Worm (Caenorhabditis elegans) whole organism, young adult: ENCODE results near the gene ceeh-2.

Source experiments
- C06A6.2 ChIP-seq: fragments of 200-800 bp; sonication (Bioruptor generic); conservative IDR thresholded peaks from 2 replicates; pipeline ENCODE4 v1.3.6; 2022; ENCODE audit warnings: missing genetic modification characterization, missing compliant biosample characterization
- D2030.7 ChIP-seq: fragments of 200-800 bp; sonication (Bioruptor generic); IDR thresholded peaks from 2 replicates; pipeline ENCODE4 v1.3.6; 2022; ENCODE audit warnings: missing genetic modification reagents, missing genetic modification characterization, missing compliant biosample characterization
- F22D6.2 ChIP-seq: sonication (generic microtip); optimal IDR thresholded peaks from 2 replicates; lab custom pipeline; 2016; ENCODE audit warnings: mild to moderate bottlenecking, missing genetic modification characterization, missing compliant biosample characterization
- F49E8.2 ChIP-seq: sonication (generic microtip); optimal IDR thresholded peaks from 3 replicates; lab custom pipeline; 2017; ENCODE audit warnings: missing genetic modification characterization, mild to moderate bottlenecking, missing compliant biosample characterization, antibody characterized with exemption, moderate library complexity; ENCODE audit not compliant: insufficient read depth
- F52B5.7 ChIP-seq: sonication (generic microtip); optimal IDR thresholded peaks from 2 replicates; lab custom pipeline; 2016; ENCODE audit warnings: mild to moderate bottlenecking, missing genetic modification characterization, missing compliant biosample characterization
- Y53G8AR.9 ChIP-seq: fragments of 200-800 bp; sonication (Bioruptor generic); conservative IDR thresholded peaks from 2 replicates; pipeline ENCODE4 v1.3.6; 2022; ENCODE audit warnings: missing genetic modification reagents, missing genetic modification characterization, missing compliant biosample characterization
- Y79H2A.3 ChIP-seq: fragments of 200-800 bp; sonication (Bioruptor generic); conservative IDR thresholded peaks from 2 replicates; pipeline ENCODE4 v1.3.6; 2022; ENCODE audit warnings: missing genetic modification reagents, missing genetic modification characterization, missing compliant biosample characterization
- Y95B8A.8 ChIP-seq: fragments of 200-800 bp; sonication (Bioruptor generic); IDR thresholded peaks from 2 replicates; pipeline ENCODE4 v1.3.6; 2022; ENCODE audit warnings: missing genetic modification reagents, missing genetic modification characterization, missing compliant biosample characterization
- ZK185.1 ChIP-seq: sonication (generic microtip); optimal IDR thresholded peaks from 2 replicates; lab custom pipeline; 2016; ENCODE audit warnings: mild to moderate bottlenecking, missing genetic modification characterization, missing compliant biosample characterization; ENCODE audit not compliant: poor library complexity, severe bottlenecking
- akir-1 ChIP-seq: fragments of 200-800 bp; sonication (Bioruptor generic); optimal IDR thresholded peaks from 2 replicates; lab custom pipeline; 2018; ENCODE audit warnings: mild to moderate bottlenecking, missing genetic modification characterization, moderate library complexity, missing compliant biosample characterization
- atf-7 ChIP-seq: sonication (generic microtip); optimal IDR thresholded peaks from 2 replicates; lab custom pipeline; 2017; ENCODE audit warnings: mild to moderate bottlenecking, missing genetic modification characterization, missing compliant biosample characterization
- athp-1 ChIP-seq: sonication (generic microtip); optimal IDR thresholded peaks from 2 replicates; lab custom pipeline; 2017; ENCODE audit warnings: mild to moderate bottlenecking, missing genetic modification characterization, missing compliant biosample characterization
- attf-3 ChIP-seq: fragments of 200-800 bp; sonication (Bioruptor generic); conservative IDR thresholded peaks from 2 replicates; pipeline ENCODE4 v1.3.6; 2022; ENCODE audit warnings: missing genetic modification reagents, missing genetic modification characterization, missing compliant biosample characterization
- attf-5 ChIP-seq: fragments of 200-800 bp; sonication (Bioruptor generic); optimal IDR thresholded peaks from 2 replicates; lab custom pipeline; 2018; ENCODE audit warnings: mild to moderate bottlenecking, missing genetic modification characterization, missing compliant biosample characterization
- ceh-100 ChIP-seq: fragments of 200-800 bp; sonication (Bioruptor generic); IDR thresholded peaks from 2 replicates; pipeline ENCODE4 v1.3.6; 2022; ENCODE audit warnings: missing genetic modification reagents, missing genetic modification characterization, missing compliant biosample characterization
- ceh-27 ChIP-seq: fragments of 200-800 bp; sonication (Bioruptor generic); optimal IDR thresholded peaks from 2 replicates; lab custom pipeline; 2018; ENCODE audit warnings: mild to moderate bottlenecking, missing genetic modification characterization, moderate library complexity, missing compliant biosample characterization
- ceh-40 ChIP-seq: fragments of 200-800 bp; sonication (Bioruptor generic); IDR thresholded peaks from 2 replicates; pipeline ENCODE4 v1.3.6; 2022; ENCODE audit warnings: missing genetic modification characterization, missing compliant biosample characterization
- ceh-58 ChIP-seq: fragments of 200-800 bp; sonication (Bioruptor generic); IDR thresholded peaks from 2 replicates; pipeline ENCODE4 v1.3.6; 2022; ENCODE audit warnings: missing genetic modification characterization, missing compliant biosample characterization
- die-1 ChIP-seq: sonication (generic microtip); optimal IDR thresholded peaks from 2 replicates; lab custom pipeline; 2016; ENCODE audit warnings: missing genotype, mild to moderate bottlenecking, missing genetic modification characterization, missing compliant biosample characterization
- dpl-1 ChIP-seq: fragments of 150-350 bp; optimal IDR thresholded peaks from 2 replicates; lab custom pipeline; 2014; ENCODE audit warnings: missing biosample characterization, missing genetic modification reagents, missing genetic modification characterization
- egl-44 ChIP-seq: fragments of 200-800 bp; sonication (Bioruptor generic); IDR thresholded peaks from 2 replicates; pipeline ENCODE4 v1.3.6; 2022; ENCODE audit warnings: missing genetic modification reagents, missing genetic modification characterization, missing compliant biosample characterization
- egrh-3 ChIP-seq: fragments of 200-800 bp; sonication (Bioruptor generic); IDR thresholded peaks from 2 replicates; pipeline ENCODE4 v1.3.6; 2022; ENCODE audit warnings: missing genetic modification reagents, missing genetic modification characterization, missing compliant biosample characterization
- fkh-3 ChIP-seq: sonication (generic microtip); optimal IDR thresholded peaks from 2 replicates; lab custom pipeline; 2016; ENCODE audit warnings: mild to moderate bottlenecking, missing genetic modification characterization, missing compliant biosample characterization
- hlh-12 ChIP-seq: sonication (generic microtip); optimal IDR thresholded peaks from 2 replicates; lab custom pipeline; 2016; ENCODE audit warnings: missing genetic modification characterization, missing compliant biosample characterization
- hmg-1.2 ChIP-seq: fragments of 200-800 bp; sonication (Bioruptor generic); IDR thresholded peaks from 2 replicates; pipeline ENCODE4 v1.3.6; 2022; ENCODE audit warnings: missing genetic modification reagents, missing genetic modification characterization, missing compliant biosample characterization
- hmg-20 ChIP-seq: fragments of 200-800 bp; sonication (Bioruptor generic); IDR thresholded peaks from 2 replicates; pipeline ENCODE4 v1.3.6; 2022; ENCODE audit warnings: missing genetic modification reagents, missing genetic modification characterization, missing compliant biosample characterization
- hrde-1 ChIP-seq: sonication (generic microtip); optimal IDR thresholded peaks from 2 replicates; lab custom pipeline; 2016; ENCODE audit warnings: missing genetic modification characterization, mild to moderate bottlenecking, missing compliant biosample characterization, moderate library complexity, missing genotype, missing genetic modification reagents, borderline replicate concordance
- let-526 ChIP-seq: fragments of 200-800 bp; sonication (Bioruptor generic); IDR thresholded peaks from 2 replicates; pipeline ENCODE4 v1.3.6; 2022; ENCODE audit warnings: missing genetic modification reagents, missing genetic modification characterization, missing compliant biosample characterization
- lin-26 ChIP-seq: fragments of 200-800 bp; sonication (Bioruptor generic); IDR thresholded peaks from 2 replicates; pipeline ENCODE4 v1.3.6; 2022; ENCODE audit warnings: missing genetic modification reagents, missing genetic modification characterization, missing compliant biosample characterization
- lin-54 ChIP-seq: fragments of 200-800 bp; sonication (Bioruptor generic); optimal IDR thresholded peaks from 2 replicates; lab custom pipeline; 2018; ENCODE audit warnings: mild to moderate bottlenecking, missing genetic modification characterization, missing compliant biosample characterization
- madf-3 ChIP-seq: fragments of 200-800 bp; sonication (Bioruptor generic); IDR thresholded peaks from 2 replicates; pipeline ENCODE4 v1.3.6; 2022; ENCODE audit warnings: missing genetic modification reagents, missing genetic modification characterization, missing compliant biosample characterization
- madf-8 ChIP-seq: fragments of 200-800 bp; sonication (Bioruptor generic); conservative IDR thresholded peaks from 2 replicates; pipeline ENCODE4 v1.3.6; 2022; ENCODE audit warnings: missing genetic modification reagents, missing genetic modification characterization, missing compliant biosample characterization
- mes-4 ChIP-seq: sonication (generic microtip); optimal IDR thresholded peaks from 2 replicates; lab custom pipeline; 2016; ENCODE audit warnings: missing genotype, missing genetic modification characterization, missing compliant biosample characterization
- nfya-1 ChIP-seq: sonication (generic microtip); optimal IDR thresholded peaks from 2 replicates; lab custom pipeline; 2017; ENCODE audit warnings: antibody characterized with exemption, missing compliant biosample characterization, missing genetic modification characterization, borderline replicate concordance; ENCODE audit not compliant: insufficient read depth
- nhr-179 ChIP-seq: sonication (generic microtip); optimal IDR thresholded peaks from 2 replicates; lab custom pipeline; 2016; ENCODE audit warnings: mild to moderate bottlenecking, missing genetic modification characterization, missing compliant biosample characterization
- nhr-27 ChIP-seq: fragments of 200-800 bp; sonication (Bioruptor generic); optimal IDR thresholded peaks from 2 replicates; lab custom pipeline; 2018; ENCODE audit warnings: mild to moderate bottlenecking, missing genetic modification characterization, moderate library complexity, missing compliant biosample characterization
- nhr-80 ChIP-seq: sonication (generic microtip); optimal IDR thresholded peaks from 2 replicates; lab custom pipeline; 2016; ENCODE audit warnings: missing genetic modification characterization, missing compliant biosample characterization
- pha-4 ChIP-seq: fragments of 150-350 bp; sonication (generic microtip); optimal IDR thresholded peaks from 2 replicates; lab custom pipeline; 2014; ENCODE audit warnings: missing biosample characterization, missing genetic modification reagents, missing genetic modification characterization
- rec-8 ChIP-seq, 2 experiments: sonication (generic microtip); optimal IDR thresholded peaks; 2 replicates each; lab custom pipeline; 2016; ENCODE audit warnings: mild to moderate bottlenecking in 2 of 2, missing genetic modification characterization in 2 of 2, missing genetic modification reagents in 2 of 2, missing genotype in 2 of 2, missing biosample characterization in 1 of 2, missing compliant biosample characterization in 1 of 2, moderate library complexity in 1 of 2
- rpc-1 ChIP-seq, 2 experiments: fragments of 150-350 bp in 1 of 2; sonication (generic microtip) in 1 of 2; optimal IDR thresholded peaks; 2 replicates each; lab custom pipeline; 2014 to 2018; ENCODE audit warnings: missing biosample characterization in 1 of 2, missing genetic modification characterization in 1 of 2, missing genetic modification reagents in 1 of 2, missing genotype in 1 of 2
- sea-2 ChIP-seq: fragments of 200-800 bp; sonication (Bioruptor generic); IDR thresholded peaks from 2 replicates; pipeline ENCODE4 v1.3.6; 2022; ENCODE audit warnings: missing genetic modification characterization, missing compliant biosample characterization
- snpc-1.3 ChIP-seq: sonication (generic microtip); optimal IDR thresholded peaks from 2 replicates; lab custom pipeline; 2017; ENCODE audit warnings: missing genetic modification characterization, mild to moderate bottlenecking, missing compliant biosample characterization, antibody characterized with exemption, moderate library complexity, missing genotype, missing genetic modification reagents; ENCODE audit not compliant: insufficient read depth
- somi-1 ChIP-seq: fragments of 200-800 bp; sonication (Bioruptor generic); optimal IDR thresholded peaks from 2 replicates; lab custom pipeline; 2018; ENCODE audit warnings: mild to moderate bottlenecking, missing genetic modification characterization, missing compliant biosample characterization
- tbp1 ChIP-seq: fragments of 200-800 bp; sonication (Bioruptor generic); optimal IDR thresholded peaks from 2 replicates; lab custom pipeline; 2018; ENCODE audit warnings: mild to moderate bottlenecking, missing genetic modification characterization, missing compliant biosample characterization
- tbx-9 ChIP-seq: sonication (generic microtip); optimal IDR thresholded peaks from 2 replicates; lab custom pipeline; 2016; ENCODE audit warnings: borderline replicate concordance, missing genetic modification characterization, inconsistent platforms, missing compliant biosample characterization
- zim-3 ChIP-seq: sonication (generic microtip); optimal IDR thresholded peaks from 2 replicates; lab custom pipeline; 2017; ENCODE audit warnings: mild to moderate bottlenecking, missing genetic modification characterization, moderate library complexity, missing compliant biosample characterization
- ztf-3 ChIP-seq: fragments of 200-800 bp; sonication (Bioruptor generic); optimal IDR thresholded peaks from 2 replicates; lab custom pipeline; 2018; ENCODE audit warnings: mild to moderate bottlenecking, missing genetic modification characterization, missing compliant biosample characterization

Gene ceeh-2

ce11 chrV:10320101-10320761 lies 37.5 kb downstream of the ceeh-2 start, which contains the start of the genes gna-1 and B0024.13 (continued):
- no peak for TF ChIP-seq sea-2 (GFP tag; lab: Robert Waterston, UW)
- TF ChIP-seq akir-1 (GFP tag; lab: Kevin White, UChicago): no peak
- no peak for TF ChIP-seq snpc-1.3 (tag; lab: Kevin White, UChicago)
- no peak for TF ChIP-seq rec-8 (tag; optimal IDR thresholded peaks at IDR 0.05; lab: Kevin White, UChicago)
- TF ChIP-seq ZK185.1: peak; percentile 77
- no peak for TF ChIP-seq fkh-3 (tag; lab: Kevin White, UChicago)
- TF ChIP-seq lin-26: no peak
- TF ChIP-seq zim-3: no peak
- TF ChIP-seq hmg-1.2 (GFP tag; lab: Robert Waterston, UW): 0 out of 2 replicates have a peak, but pooled peaks have one; percentile 9
- TF ChIP-seq pha-4 (tag; lab: Kevin White, UChicago): no peak
- TF ChIP-seq ceh-58 (GFP tag; lab: Robert Waterston, UW): no peak
- TF ChIP-seq athp-1 (tag; lab: Kevin White, UChicago): no peak
- no peak for TF ChIP-seq madf-3 (GFP tag; lab: Robert Waterston, UW)
- TF ChIP-seq rpc-1 (optimal IDR thresholded peaks at IDR 0.05; lab: Kevin White, UChicago): no peak
- no peak for TF ChIP-seq rpc-1 (tag; optimal IDR thresholded peaks at IDR 0.05; lab: Kevin White, UChicago)
- no peak for TF ChIP-seq F52B5.7
- TF ChIP-seq F22D6.2: no peak
- TF ChIP-seq ztf-3 (GFP tag; lab: Kevin White, UChicago): no peak
- no peak for TF ChIP-seq nhr-27 (tag; lab: Kevin White, UChicago)
- no peak for TF ChIP-seq dpl-1
- TF ChIP-seq egl-44 (GFP tag; lab: Robert Waterston, UW): no peak
- no peak for TF ChIP-seq ceh-100 (GFP tag; lab: Robert Waterston, UW)
- no peak for TF ChIP-seq let-526 (GFP tag; lab: Robert Waterston, UW)
- TF ChIP-seq F49E8.2 (tag; lab: Kevin White, UChicago): no peak
- TF ChIP-seq nhr-80 (tag; lab: Kevin White, UChicago): no peak
- TF ChIP-seq Y95B8A.8: no peak
- no peak for TF ChIP-seq tbx-9 (tag; lab: Kevin White, UChicago)
- no peak for TF ChIP-seq mes-4 (tag; lab: Kevin White, UChicago)
- peak; percentile 46 for TF ChIP-seq lin-54 (GFP tag; lab: Kevin White, UChicago)
- no peak for TF ChIP-seq nhr-179 (tag; lab: Kevin White, UChicago)
- TF ChIP-seq attf-5 (GFP tag; lab: Kevin White, UChicago): peak; percentile 58
- TF ChIP-seq Y53G8AR.9 (GFP tag; lab: Robert Waterston, UW): no peak
- TF ChIP-seq ceh-40 (GFP tag; lab: Robert Waterston, UW): peak; percentile 70; the same call in 1 of the 2 replicates
- no peak for TF ChIP-seq Y79H2A.3
- TF ChIP-seq atf-7: no peak
- TF ChIP-seq hlh-12: no peak
- no peak for TF ChIP-seq hrde-1 (tag; lab: Kevin White, UChicago)
- TF ChIP-seq madf-8 (GFP tag; lab: Robert Waterston, UW): peak; percentile 24; the same call in 1 of the 2 replicates
- TF ChIP-seq tbp1 (GFP tag; lab: Kevin White, UChicago): peak; percentile 20
- TF ChIP-seq somi-1 (GFP tag; lab: Kevin White, UChicago): no peak
- no peak for TF ChIP-seq egrh-3 (GFP tag; lab: Robert Waterston, UW)
- TF ChIP-seq hmg-20 (GFP tag; lab: Robert Waterston, UW): 0 out of 2 replicates have a peak, but pooled peaks have one; percentile 62
- no peak for TF ChIP-seq C06A6.2
- peak; percentile 36 for TF ChIP-seq ceh-27 (GFP tag; lab: Kevin White, UChicago)
- TF ChIP-seq die-1 (tag; lab: Kevin White, UChicago): no peak
- no peak for TF ChIP-seq nfya-1 (tag; lab: Kevin White, UChicago)
- peak; percentile 31; the same call in 1 of the 2 replicates for TF ChIP-seq D2030.7 (GFP tag; lab: Robert Waterston, UW)
- TF ChIP-seq attf-3 (GFP tag; lab: Robert Waterston, UW): no peak
